Worm (Caenorhabditis elegans): ENCODE measurements around the gene nlp-79.

DNA sequence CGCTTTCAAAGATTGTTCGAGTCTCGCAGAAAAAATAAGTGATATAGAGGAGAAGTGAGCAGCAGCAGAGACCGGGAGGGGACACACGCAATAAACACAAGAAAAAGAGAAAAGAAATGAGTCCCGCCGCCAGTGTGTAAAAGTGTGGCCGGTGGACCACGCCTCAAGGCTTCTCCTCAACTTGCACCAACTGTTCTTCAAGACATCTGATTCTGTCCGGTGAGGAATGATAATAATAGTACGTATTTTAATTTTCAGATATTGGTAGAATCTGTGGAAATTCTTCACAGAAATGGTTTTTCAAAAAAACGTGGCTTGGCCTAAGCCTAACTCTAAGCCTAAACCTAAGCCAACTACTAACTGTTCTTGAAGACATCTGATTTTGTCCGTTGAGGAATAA lies 29.9 kb downstream of the nlp-79 start, which contains the start of gene lev-1:
- TF ChIP-seq mdl-1 (tag; optimal IDR thresholded peaks at IDR 0.05) (no peak), elt-2 (tag; optimal IDR thresholded peaks at IDR 0.05) (no peak), nhr-12 (tag; optimal IDR thresholded peaks at IDR 0.05) (no peak), unc-39 (tag; optimal IDR thresholded peaks at IDR 0.05) (no peak), ceh-28 (tag; optimal IDR thresholded peaks at IDR 0.05) (no peak), unc-62 (GFP tag; optimal IDR thresholded peaks at IDR 0.05) (no peak), nhr-43 (tag; optimal IDR thresholded peaks at IDR 0.05; ENCODE audit: poor library complexity, severe bottlenecking) (no peak), ceh-82 (tag; optimal IDR thresholded peaks at IDR 0.05) (no peak), ZK546.5 (tag; optimal IDR thresholded peaks at IDR 0.05) (no peak), nhr-28 (tag; optimal IDR thresholded peaks at IDR 0.05) (no peak)
